Worm (Caenorhabditis elegans): ENCODE data around the gene coa-3.

DNA sequence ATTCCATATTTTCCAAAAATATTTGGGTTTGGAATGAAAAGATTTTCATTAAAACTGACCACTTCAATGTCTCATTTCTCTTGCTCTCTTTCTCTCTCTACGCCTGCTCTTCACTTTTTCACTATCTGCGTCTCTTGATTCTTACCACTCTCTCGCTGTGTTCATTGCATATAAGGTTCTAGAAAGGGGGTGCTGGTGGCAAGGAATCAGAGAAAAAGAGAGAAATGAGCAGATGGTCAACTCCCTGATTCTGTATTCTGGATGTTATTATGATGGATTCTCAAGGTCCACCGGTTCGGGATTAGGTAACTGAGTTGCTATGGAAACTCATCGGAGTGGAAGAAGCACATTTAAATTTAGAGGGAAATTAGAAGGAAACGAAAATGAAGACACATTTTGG lies 38.3 kb upstream of the coa-3 start:
- no peak for TF ChIP-seq alr-1 (tag; optimal IDR thresholded peaks at IDR 0.05)
- TF ChIP-seq Y55F3AM.14 (GFP tag; optimal IDR thresholded peaks at IDR 0.05), result no peak
